Fruit fly (Drosophila melanogaster) whole organism, prepupa: ENCODE results near the gene CG42266.

ENCODE experiments used
- CG7368 ChIP-seq: fragments of 200-800 bp; sonication (Bioruptor generic); optimal IDR thresholded peaks from 3 replicates; lab custom pipeline; 2016; ENCODE audit warnings: missing biosample characterization, missing genetic modification characterization
- CG8319 ChIP-seq: fragments of 200-800 bp; sonication (Bioruptor generic); optimal IDR thresholded peaks from 3 replicates; lab custom pipeline; 2016; ENCODE audit warnings: missing biosample characterization, missing genetic modification characterization
- Hr38 ChIP-seq: sonication (Bioruptor generic); optimal IDR thresholded peaks from 2 replicates; lab custom pipeline; 2016; ENCODE audit warnings: missing biosample characterization, missing genetic modification characterization
- Hr39 ChIP-seq: fragments of 200-800 bp; sonication (Bioruptor generic); optimal IDR thresholded peaks from 2 replicates; lab custom pipeline; 2016; ENCODE audit warnings: missing biosample characterization, missing genetic modification characterization
- Hr4 ChIP-seq: fragments of 200-800 bp; sonication (Bioruptor generic); optimal IDR thresholded peaks from 3 replicates; lab custom pipeline; 2016; ENCODE audit warnings: missing biosample characterization, missing genetic modification characterization
- Lpt ChIP-seq: fragments of 200-800 bp; sonication (Bioruptor generic); optimal IDR thresholded peaks from 3 replicates; lab custom pipeline; 2016; ENCODE audit warnings: missing biosample characterization, missing genetic modification characterization
- OdsH ChIP-seq: fragments of 200-800 bp; sonication (Bioruptor generic); optimal IDR thresholded peaks from 3 replicates; lab custom pipeline; 2016; ENCODE audit warnings: missing biosample characterization, missing genetic modification characterization
- Sox102F ChIP-seq: fragments of 200-800 bp; sonication (Bioruptor generic); optimal IDR thresholded peaks from 2 replicates; lab custom pipeline; 2016; ENCODE audit warnings: missing biosample characterization, mild to moderate bottlenecking, missing genetic modification characterization
- Sox15 ChIP-seq: fragments of 200-800 bp; sonication (Bioruptor generic); optimal IDR thresholded peaks from 3 replicates; lab custom pipeline; 2016; ENCODE audit warnings: missing biosample characterization, missing genetic modification characterization
- dsx ChIP-seq: fragments of 200-800 bp; optimal IDR thresholded peaks from 3 replicates; lab custom pipeline; 2019; ENCODE audit warnings: missing biosample characterization, mild to moderate bottlenecking, missing genetic modification characterization, moderate library complexity; ENCODE audit not compliant: poor library complexity, severe bottlenecking
- fd59A ChIP-seq: fragments of 200-800 bp; sonication (Bioruptor generic); optimal IDR thresholded peaks from 2 replicates; lab custom pipeline; 2017; ENCODE audit warnings: missing biosample characterization, mild to moderate bottlenecking, missing genetic modification characterization, missing genetic modification reagents

DNA sequence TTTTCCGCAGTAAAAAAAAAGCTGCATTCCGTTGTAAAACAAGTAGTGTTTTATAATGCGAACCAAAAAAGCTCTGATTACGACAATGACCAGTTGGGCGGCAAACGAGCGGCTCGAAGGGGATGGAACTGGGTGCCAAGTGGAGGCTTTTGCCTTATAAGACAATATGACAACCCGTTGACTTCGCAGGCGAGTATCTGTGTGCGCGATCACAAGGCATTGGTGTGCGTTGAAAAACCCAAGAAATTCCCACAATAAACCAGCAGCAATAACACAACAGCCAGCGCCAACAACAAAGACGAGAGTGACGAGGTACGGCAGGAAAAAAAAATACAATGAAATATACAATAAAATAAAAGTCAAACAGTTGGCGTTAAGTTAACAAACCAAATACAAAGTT is 25.1 kb downstream of the CG42266 start:
- TF ChIP-seq Sox15 (GFP tag; lab: Kevin White, UChicago) = no peak
- TF ChIP-seq Lpt (GFP tag; lab: Kevin White, UChicago) = no peak
- TF ChIP-seq fd59A (GFP tag; lab: Kevin White, UChicago) = no peak
- TF ChIP-seq CG8319 (GFP tag; lab: Kevin White, UChicago) = no peak
- peak; percentile 53 for TF ChIP-seq dsx
- no peak for TF ChIP-seq Hr4
- TF ChIP-seq Hr39 (GFP tag; lab: Kevin White, UChicago) = no peak
- no peak for TF ChIP-seq Sox102F (GFP tag; lab: Kevin White, UChicago)
- TF ChIP-seq Hr38 = no peak
- no peak for TF ChIP-seq CG7368 (GFP tag; lab: Kevin White, UChicago)
- no peak for TF ChIP-seq OdsH
